Worm (Caenorhabditis elegans) whole organism, L3 larva: ENCODE results near the gene irld-27.

ENCODE experiments used
- ZK546.5 ChIP-seq: sonication (generic microtip); optimal IDR thresholded peaks from 2 replicates; lab custom pipeline; 2017; ENCODE audit warnings: missing biosample characterization, missing genetic modification characterization
- aly-2 ChIP-seq: fragments of 150-350 bp; optimal IDR thresholded peaks from 2 replicates; lab custom pipeline; 2014; ENCODE audit warnings: missing biosample characterization, missing genetic modification characterization
- ama-1 ChIP-seq: fragments of 150-350 bp; optimal IDR thresholded peaks from 2 replicates; lab custom pipeline; 2018
- ceh-16 ChIP-seq: sonication (generic microtip); optimal IDR thresholded peaks from 2 replicates; lab custom pipeline; 2017; ENCODE audit warnings: missing biosample characterization, missing genetic modification characterization
- ceh-28 ChIP-seq: fragments of 150-350 bp; optimal IDR thresholded peaks from 2 replicates; lab custom pipeline; 2014; ENCODE audit warnings: missing biosample characterization, missing genetic modification reagents, missing genetic modification characterization
- ceh-82 ChIP-seq: fragments of 150-350 bp; optimal IDR thresholded peaks from 2 replicates; lab custom pipeline; 2014; ENCODE audit warnings: missing biosample characterization, missing genetic modification characterization
- daf-12 ChIP-seq: fragments of 150-350 bp; optimal IDR thresholded peaks from 2 replicates; lab custom pipeline; 2014; ENCODE audit warnings: missing biosample characterization, missing genetic modification reagents, missing genetic modification characterization
- egl-27 ChIP-seq: sonication (generic microtip); optimal IDR thresholded peaks from 4 replicates; lab custom pipeline; 2017; ENCODE audit warnings: missing biosample characterization, missing genetic modification reagents, missing genetic modification characterization
- egl-5 ChIP-seq: fragments of 150-350 bp; optimal IDR thresholded peaks from 2 replicates; lab custom pipeline; 2017; ENCODE audit warnings: missing biosample characterization, missing genetic modification reagents, missing genetic modification characterization, inconsistent platforms
- eor-1 ChIP-seq, 2 experiments: fragments of 150-350 bp; optimal IDR thresholded peaks; 2 replicates each; lab custom pipeline; 2014 to 2018; ENCODE audit warnings: missing biosample characterization in 2 of 2, missing genetic modification characterization in 2 of 2
- fkh-10 ChIP-seq: sonication (generic microtip); optimal IDR thresholded peaks from 2 replicates; lab custom pipeline; 2017; ENCODE audit warnings: missing biosample characterization, missing genetic modification reagents, missing genetic modification characterization
- fkh-2 ChIP-seq: fragments of 150-350 bp; optimal IDR thresholded peaks from 2 replicates; lab custom pipeline; 2014; ENCODE audit warnings: missing biosample characterization, missing genetic modification reagents, missing genetic modification characterization
- hmg-11 ChIP-seq: sonication (generic microtip); optimal IDR thresholded peaks from 2 replicates; lab custom pipeline; 2016; ENCODE audit warnings: missing genetic modification characterization, missing compliant biosample characterization
- jun-1 ChIP-seq: fragments of 150-350 bp; optimal IDR thresholded peaks from 2 replicates; lab custom pipeline; 2014; ENCODE audit warnings: missing biosample characterization, missing genetic modification reagents, missing genetic modification characterization
- lsy-12 ChIP-seq: sonication (generic microtip); optimal IDR thresholded peaks from 2 replicates; lab custom pipeline; 2016; ENCODE audit warnings: mild to moderate bottlenecking, missing genetic modification characterization, missing compliant biosample characterization
- mdl-1 ChIP-seq: fragments of 150-350 bp; optimal IDR thresholded peaks from 2 replicates; lab custom pipeline; 2014; ENCODE audit warnings: missing biosample characterization, missing genetic modification characterization
- mml-1 ChIP-seq: fragments of 150-350 bp; sonication (generic microtip); optimal IDR thresholded peaks from 3 replicates; lab custom pipeline; 2014; ENCODE audit warnings: missing biosample characterization, missing genetic modification characterization
- nfya-1 ChIP-seq: sonication (generic microtip); optimal IDR thresholded peaks from 2 replicates; lab custom pipeline; 2017; ENCODE audit warnings: missing genetic modification characterization, mild to moderate bottlenecking, missing compliant biosample characterization, antibody characterized with exemption, moderate library complexity; ENCODE audit not compliant: insufficient read depth
- nhr-11 ChIP-seq: fragments of 150-350 bp; optimal IDR thresholded peaks from 2 replicates; lab custom pipeline; 2014; ENCODE audit warnings: missing biosample characterization, missing genetic modification characterization
- nhr-23 ChIP-seq: fragments of 150-350 bp; optimal IDR thresholded peaks from 2 replicates; lab custom pipeline; 2014; ENCODE audit warnings: missing biosample characterization, missing genetic modification reagents, missing genetic modification characterization
- nhr-237 ChIP-seq: fragments of 150-350 bp; optimal IDR thresholded peaks from 2 replicates; lab custom pipeline; 2014; ENCODE audit warnings: missing biosample characterization, missing genetic modification characterization
- nhr-43 ChIP-seq: sonication (generic microtip); optimal IDR thresholded peaks from 2 replicates; lab custom pipeline; 2016; ENCODE audit warnings: mild to moderate bottlenecking, missing genetic modification characterization, missing compliant biosample characterization; ENCODE audit not compliant: poor library complexity, severe bottlenecking
- nhr-67 ChIP-seq: fragments of 150-350 bp; optimal IDR thresholded peaks from 2 replicates; lab custom pipeline; 2014; ENCODE audit warnings: missing biosample characterization, missing genetic modification characterization
- nhr-76 ChIP-seq: fragments of 150-350 bp; sonication (generic microtip); optimal IDR thresholded peaks from 5 replicates; lab custom pipeline; 2014; ENCODE audit warnings: missing biosample characterization, missing genetic modification characterization
- nhr-77 ChIP-seq: fragments of 150-350 bp; optimal IDR thresholded peaks from 2 replicates; lab custom pipeline; 2014; ENCODE audit warnings: missing biosample characterization, missing genetic modification characterization
- pha-4 ChIP-seq: fragments of 150-350 bp; optimal IDR thresholded peaks from 2 replicates; lab custom pipeline; 2014; ENCODE audit warnings: missing biosample characterization, missing genetic modification reagents, missing genetic modification characterization
- pqm-1 ChIP-seq: fragments of 150-350 bp; optimal IDR thresholded peaks from 2 replicates; lab custom pipeline; 2017; ENCODE audit warnings: missing biosample characterization, missing genetic modification characterization, inconsistent platforms
- sea-2 ChIP-seq: fragments of 150-350 bp; sonication (generic microtip); optimal IDR thresholded peaks from 4 replicates; lab custom pipeline; 2014; ENCODE audit warnings: missing biosample characterization, missing genetic modification reagents, missing genetic modification characterization
- snpc-4 ChIP-seq: fragments of 150-350 bp; optimal IDR thresholded peaks from 2 replicates; lab custom pipeline; 2014; ENCODE audit warnings: missing biosample characterization, missing genetic modification characterization
- unc-39 ChIP-seq: sonication (generic microtip); optimal IDR thresholded peaks from 4 replicates; lab custom pipeline; 2017; ENCODE audit warnings: missing biosample characterization, missing genetic modification characterization
- ztf-11 ChIP-seq: fragments of 150-350 bp; optimal IDR thresholded peaks from 2 replicates; lab custom pipeline; 2014; ENCODE audit warnings: missing biosample characterization, missing genetic modification characterization
- ztf-4 ChIP-seq: fragments of 150-350 bp; optimal IDR thresholded peaks from 2 replicates; lab custom pipeline; 2014; ENCODE audit warnings: missing biosample characterization, missing genetic modification characterization

Gene irld-27

DNA sequence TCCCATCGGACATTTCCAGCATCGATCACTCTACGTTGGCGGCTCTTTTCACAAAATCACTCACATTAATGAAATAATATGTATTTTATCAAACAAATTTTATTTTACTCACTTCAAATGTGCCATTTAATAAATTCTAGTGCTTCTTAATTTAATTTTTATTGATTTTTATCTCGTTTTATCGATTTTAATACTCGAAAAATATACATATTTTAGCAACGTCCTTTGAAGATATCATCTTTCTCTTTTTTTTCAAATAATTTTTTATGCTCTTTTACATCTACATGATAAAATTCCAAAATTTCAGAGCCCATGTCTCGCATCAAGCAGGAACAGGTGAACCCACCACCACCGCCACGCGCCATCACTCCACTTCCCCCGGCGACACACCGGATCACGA is 26.7 kb downstream of the irld-27 start, which contains the start of the genes lido-14 and bath-27:
Gene lido-14, plus strand, starts transcription at position 301 of the 400 bp plus-strand sequence.
Gene bath-27, plus strand, starts transcription at position 306 of the 400 bp plus-strand sequence.
- TF ChIP-seq pqm-1 (tag; lab: Kevin White, UChicago), result no peak

ce11 chrII:3367100-3367499 is 35.0 kb downstream of the irld-27 start, which contains the start of gene Y49F6C.6:
TSS of gene Y49F6C.6 (minus strand) at chrII:3367200.
- TF ChIP-seq nhr-43 (tag; lab: Kevin White, UChicago) (no peak), nhr-67 (tag; lab: Kevin White, UChicago) (no peak), pha-4 (tag; lab: Kevin White, UChicago) (no peak), fkh-2 (tag; lab: Kevin White, UChicago) (no peak), nhr-11 (no peak), daf-12 (tag; lab: Kevin White, UChicago) (no peak), ZK546.5 (tag; lab: Kevin White, UChicago) (no peak), nhr-76 (no peak), fkh-10 (no peak), ceh-16 (tag; lab: Kevin White, UChicago) (no peak), nhr-77 (tag; lab: Kevin White, UChicago) (no peak)

DNA sequence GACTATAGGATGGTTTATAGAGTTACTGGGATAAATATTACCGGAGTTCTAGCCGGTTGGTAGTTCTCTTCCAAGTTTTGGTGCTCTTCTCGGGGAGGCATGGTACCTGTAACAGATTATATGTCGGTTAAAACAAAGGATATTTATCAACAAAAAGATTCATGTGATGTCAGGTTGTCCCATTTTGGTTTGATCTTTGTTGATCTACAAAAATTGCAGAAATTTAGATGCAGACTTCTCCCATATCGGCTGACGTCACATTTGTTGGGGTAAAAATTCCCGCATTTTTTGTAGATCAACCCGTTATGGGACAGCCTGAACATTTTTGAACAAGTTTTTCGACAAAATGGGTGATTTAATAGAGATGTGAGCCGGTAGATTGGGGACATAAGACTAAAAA is 36.0 kb downstream of the irld-27 start, which contains the start of gene Y49F6C.7:
Gene Y49F6C.7, minus strand, starts transcription at position 101 of the 400 bp plus-strand sequence.
- TF ChIP-seq aly-2 (tag; lab: Kevin White, UChicago) (no peak), ztf-11 (no peak), pqm-1 (tag; lab: Kevin White, UChicago) (no peak), pha-4 (tag; lab: Kevin White, UChicago) (no peak), ama-1 (lab: Kevin White, UChicago) (no peak), nfya-1 (tag; lab: Kevin White, UChicago) (no peak), lsy-12 (tag; lab: Kevin White, UChicago) (no peak)

DNA sequence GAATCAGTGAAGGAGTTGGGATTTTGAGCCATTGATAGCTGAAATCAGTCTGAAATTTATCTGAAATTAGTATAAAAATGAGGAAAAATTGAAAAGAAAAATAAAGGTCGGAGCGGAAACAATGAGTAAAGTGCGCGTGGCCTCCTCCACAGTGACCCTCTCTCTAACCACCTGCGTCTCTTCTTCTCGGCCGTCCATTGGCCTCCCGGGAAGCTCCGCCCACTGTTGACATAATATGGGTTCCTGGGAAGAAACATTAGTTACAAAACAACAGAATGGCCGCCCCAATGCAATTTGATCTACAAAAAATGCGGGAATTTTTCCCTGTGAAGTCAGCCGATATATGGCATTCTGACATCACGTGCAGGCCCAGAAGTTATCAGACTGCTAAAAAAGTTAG is 37.9 kb downstream of the irld-27 start, which contains the start of gene Y49F6C.8:
Gene Y49F6C.8, minus strand, starts transcription at position 51 of the 400 bp plus-strand sequence.
- peak; percentile 96 for TF ChIP-seq nfya-1 (tag; lab: Kevin White, UChicago)
- TF ChIP-seq nhr-237 (tag; lab: Kevin White, UChicago), result no peak
- no peak for TF ChIP-seq ztf-4
- no peak for TF ChIP-seq mml-1
- no peak for TF ChIP-seq unc-39 (tag; lab: Kevin White, UChicago)

- TF ChIP-seq nhr-76 (no peak), snpc-4 (no peak), nhr-237 (tag; lab: Kevin White, UChicago) (no peak), ceh-82 (no peak), ceh-16 (tag; lab: Kevin White, UChicago) (no peak), pha-4 (tag; lab: Kevin White, UChicago) (no peak), mdl-1 (no peak), ztf-11 (no peak), ZK546.5 (tag; lab: Kevin White, UChicago) (no peak), nhr-23 (tag; lab: Kevin White, UChicago) (no peak), ceh-28 (tag; lab: Kevin White, UChicago) (no peak), daf-12 (tag; lab: Kevin White, UChicago) (no peak), fkh-2 (tag; lab: Kevin White, UChicago) (no peak), aly-2 (tag; lab: Kevin White, UChicago) (no peak), egl-27 (tag; lab: Kevin White, UChicago) (no peak), egl-5 (no peak), hmg-11 (tag; lab: Kevin White, UChicago) (no peak), jun-1 (tag; lab: Kevin White, UChicago) (no peak), ztf-4 (no peak)
Observed at ce11 chrII:3371010-3371409, 38.9 kb downstream of the irld-27 start, which contains the start of gene bath-23. TSS of gene bath-23 (plus strand) at chrII:3371310.

DNA sequence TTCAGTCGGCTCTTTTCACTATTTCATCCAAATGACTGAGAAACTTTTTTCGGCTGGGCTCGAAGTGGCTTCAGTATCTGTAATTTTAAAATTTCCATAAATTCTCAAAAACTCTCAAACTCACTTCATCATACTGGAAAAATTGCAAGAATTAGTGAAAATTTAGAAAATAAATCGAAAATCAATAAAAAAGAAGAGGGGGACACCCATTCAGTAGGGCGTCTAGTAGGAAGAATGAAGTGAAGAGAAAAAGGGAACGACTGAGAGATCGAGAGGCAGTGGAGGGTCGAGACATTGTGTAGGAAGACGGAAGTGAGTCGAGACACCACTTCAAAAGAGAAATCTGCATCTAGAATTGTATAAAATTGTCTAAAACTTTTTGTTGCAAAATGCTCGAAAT is 41.7 kb downstream of the irld-27 start:
- TF ChIP-seq jun-1 (tag; lab: Kevin White, UChicago) (no peak), ceh-28 (tag; lab: Kevin White, UChicago) (peak; percentile 6), eor-1 (tag; optimal IDR thresholded peaks at IDR 0.05; lab: Kevin White, UChicago) (no peak), nfya-1 (tag; lab: Kevin White, UChicago) (no peak), sea-2 (GFP tag; lab: Kevin White, UChicago) (peak; percentile 7), egl-27 (tag; lab: Kevin White, UChicago) (no peak), nhr-23 (tag; lab: Kevin White, UChicago) (no peak)
